Fruit fly (Drosophila melanogaster): ENCODE results near the gene CG42747.

dm6 chr3L:6359205-6359604, 41.2 kb upstream of the CG42747 start:
- no peak for TF ChIP-seq h (optimal IDR thresholded peaks at IDR 0.05)
- no peak for TF ChIP-seq Sin3A (optimal IDR thresholded peaks at IDR 0.05)
- no peak for TF ChIP-seq Myc (optimal IDR thresholded peaks at IDR 0.05)
- TF ChIP-seq insv (optimal IDR thresholded peaks at IDR 0.05) = no peak
- no peak for TF ChIP-seq psq (optimal IDR thresholded peaks at IDR 0.05)
- TF ChIP-seq ttk (optimal IDR thresholded peaks at IDR 0.05) = no peak
